Fruit fly (Drosophila melanogaster): Measurements from ENCODE around the gene Amt.

Gene Amt

dm6 chr3R:15287763-15288162 lies 38.8 kb upstream of the Amt start (continued):
- TF ChIP-seq CG11504 (tag; optimal IDR thresholded peaks at IDR 0.05) (peak; percentile 50), trem (tag; optimal IDR thresholded peaks at IDR 0.05) (peak; percentile 64), cad (GFP tag; optimal IDR thresholded peaks at IDR 0.05) (no peak), trh (GFP tag; optimal IDR thresholded peaks at IDR 0.05) (no peak), Tbp (GFP tag; optimal IDR thresholded peaks at IDR 0.05) (no peak), CG6765 (GFP tag; optimal IDR thresholded peaks at IDR 0.05) (no peak), pzg (GFP tag; optimal IDR thresholded peaks at IDR 0.05) (peak; percentile 98), CG42726 (GFP tag; IDR thresholded peaks at IDR 0.05; ENCODE audit: partially characterized antibody) (no peak), Taf1 (GFP tag; IDR thresholded peaks at IDR 0.05) (no peak), crp (GFP tag; optimal IDR thresholded peaks at IDR 0.05) (peak; percentile 78 to 96), lbe (GFP tag; optimal IDR thresholded peaks at IDR 0.05) (peak; percentile 52), salm (tag; optimal IDR thresholded peaks at IDR 0.05) (no peak), bcd (GFP tag; optimal IDR thresholded peaks at IDR 0.05) (peak; percentile 28), usp (GFP tag; optimal IDR thresholded peaks at IDR 0.05) (no peak), mam (GFP tag; optimal IDR thresholded peaks at IDR 0.05) (peak; percentile 28), CG34376 (GFP tag; optimal IDR thresholded peaks at IDR 0.05) (no peak), CG8944 (GFP tag; optimal IDR thresholded peaks at IDR 0.05) (no peak), Gsc (GFP tag; IDR thresholded peaks at IDR 0.05) (no peak), CG10321 (GFP tag; IDR thresholded peaks at IDR 0.05) (no peak), chinmo (GFP tag; IDR thresholded peaks at IDR 0.05; ENCODE audit: partially characterized antibody) (no peak), pho (GFP tag; optimal IDR thresholded peaks at IDR 0.05) (peak; percentile 17), cg (GFP tag; optimal IDR thresholded peaks at IDR 0.05) (peak; percentile 13), tin (GFP tag; optimal IDR thresholded peaks at IDR 0.05) (no peak), CG17912 (GFP tag; optimal IDR thresholded peaks at IDR 0.05) (no peak), Sry-δ (GFP tag; optimal IDR thresholded peaks at IDR 0.05) (peak; percentile 68), CTCF (GFP tag; optimal IDR thresholded peaks at IDR 0.05) (peak; percentile 52), CG11456 (GFP tag; IDR thresholded peaks at IDR 0.05) (no peak), Jarid2 (GFP tag; optimal IDR thresholded peaks at IDR 0.05) (no peak), Dp (GFP tag; optimal IDR thresholded peaks at IDR 0.05) (peak; percentile 83), gcm (GFP tag; optimal IDR thresholded peaks at IDR 0.05) (no peak), ash1 (GFP tag; optimal IDR thresholded peaks at IDR 0.05) (no peak), Max (GFP tag; optimal IDR thresholded peaks at IDR 0.05) (peak; percentile 69), amos (GFP tag; IDR thresholded peaks at IDR 0.05; ENCODE audit: partially characterized antibody) (no peak), CG17385 (GFP tag; optimal IDR thresholded peaks at IDR 0.05) (no peak), CG33557 (GFP tag; optimal IDR thresholded peaks at IDR 0.05) (no peak), CG11085 (GFP tag; IDR thresholded peaks at IDR 0.05) (no peak), CG12769 (tag; optimal IDR thresholded peaks at IDR 0.05) (peak; percentile 31), CG15696 (tag; optimal IDR thresholded peaks at IDR 0.05) (no peak), CG10267 (tag; optimal IDR thresholded peaks at IDR 0.05) (peak; percentile 54), tgo (GFP tag; IDR thresholded peaks at IDR 0.05) (no peak), stwl (tag; optimal IDR thresholded peaks at IDR 0.05) (peak; percentile 77), otp (GFP tag; IDR thresholded peaks at IDR 0.05) (no peak), CG3838 (GFP tag; optimal IDR thresholded peaks at IDR 0.05) (no peak), CG33213 (GFP tag; optimal IDR thresholded peaks at IDR 0.05) (peak; percentile 85), CG12236 (GFP tag; optimal IDR thresholded peaks at IDR 0.05) (no peak), sqz (GFP tag; optimal IDR thresholded peaks at IDR 0.05) (peak; percentile 91), hbn (GFP tag; IDR thresholded peaks at IDR 0.05; ENCODE audit: partially characterized antibody) (no peak), CG7963 (GFP tag; IDR thresholded peaks at IDR 0.05; ENCODE audit: partially characterized antibody) (no peak), ham (GFP tag; IDR thresholded peaks at IDR 0.05) (no peak), toy (GFP tag; IDR thresholded peaks at IDR 0.05) (no peak), ttk (GFP tag; IDR thresholded peaks at IDR 0.05) (no peak), peb (GFP tag; IDR thresholded peaks at IDR 0.05) (no peak)

Data from whole organism, embryonic.